Worm (Caenorhabditis elegans): ENCODE measurements around the gene W02D7.4.
A peak's percentile ranks its signal among the peaks of the same experiment; 100 is the strongest.

W02D7.4 gene

DNA sequence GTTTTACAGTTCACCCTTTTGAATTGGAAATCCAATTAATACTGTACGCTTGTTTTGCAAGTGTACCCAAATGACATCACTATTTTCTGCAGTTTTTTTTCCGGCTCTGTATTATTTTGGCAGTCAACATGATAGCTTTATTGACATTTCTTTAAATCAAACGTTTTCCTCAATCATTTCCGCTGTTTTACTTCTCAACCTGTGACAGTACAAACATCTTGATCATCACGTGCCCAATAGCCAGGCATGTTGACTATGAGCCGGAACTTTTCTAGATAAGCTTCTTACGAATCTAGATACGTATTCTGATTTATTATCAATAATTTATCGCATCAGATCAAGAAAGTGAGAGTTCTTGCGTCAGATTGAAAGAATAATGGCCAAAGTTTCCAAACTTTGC, 27.5 kb downstream of the W02D7.4 start (continued):
- TF ChIP-seq nhr-6 (tag; optimal IDR thresholded peaks at IDR 0.05) = no peak
- TF ChIP-seq skn-1 (tag; optimal IDR thresholded peaks at IDR 0.05) = no peak
- peak; percentile 75 for TF ChIP-seq hlh-11 (tag; optimal IDR thresholded peaks at IDR 0.05)
- TF ChIP-seq hlh-30 (tag; optimal IDR thresholded peaks at IDR 0.05; ENCODE audit: insufficient read depth) = peak; percentile 47
- peak; percentile 84 for TF ChIP-seq lin-1 (GFP tag; IDR thresholded peaks at IDR 0.05)
- no peak for TF ChIP-seq arid-1 (GFP tag; conservative IDR thresholded peaks at IDR 0.05)
- no peak for TF ChIP-seq lim-7 (GFP tag; IDR thresholded peaks at IDR 0.05)
- peak; percentile 53 for TF ChIP-seq nhr-102 (tag; optimal IDR thresholded peaks at IDR 0.05)
- no peak for TF ChIP-seq Y5F2A.4 (GFP tag; optimal IDR thresholded peaks at IDR 0.05)
- TF ChIP-seq dve-1 (tag; optimal IDR thresholded peaks at IDR 0.05; ENCODE audit: insufficient read depth) = peak; percentile 87
- TF ChIP-seq hif-1 (tag; optimal IDR thresholded peaks at IDR 0.05) = peak in 1 of 2 experiments; percentile 19

DNA sequence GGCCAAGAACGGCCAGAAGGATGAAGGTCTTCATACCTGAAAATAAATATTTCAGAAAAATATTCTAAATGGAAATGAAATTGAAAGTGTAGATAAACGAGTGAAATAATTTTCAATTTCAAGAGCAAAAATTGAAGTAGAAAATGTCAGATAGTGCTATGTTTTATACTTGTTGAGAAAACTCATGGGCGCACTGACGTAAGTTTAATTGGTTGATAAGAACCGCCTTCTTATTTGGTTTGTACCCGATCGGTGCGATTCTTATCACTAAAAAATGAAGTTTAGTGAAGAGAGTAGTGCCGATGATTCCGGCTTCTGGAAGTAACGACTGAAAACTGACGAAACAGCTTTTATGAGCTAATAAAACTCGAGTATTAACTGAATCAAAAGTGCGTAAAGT, 28.5 kb downstream of the W02D7.4 start, which contains the start of the genes asp-6 and asp-12:
asp-6 (minus strand) TSS at position 36 of the 400 bp plus-strand sequence.
asp-12 (plus strand) TSS at position 309 of the 400 bp plus-strand sequence.
- TF ChIP-seq ZK546.5 (tag; optimal IDR thresholded peaks at IDR 0.05) (no peak), mdt-29 (GFP tag; IDR thresholded peaks at IDR 0.05) (peak; percentile 28; the same call in 1 of the 2 replicates), unc-39 (tag; optimal IDR thresholded peaks at IDR 0.05) (no peak), skn-1 (tag; optimal IDR thresholded peaks at IDR 0.05) (no peak), lin-15B (tag; optimal IDR thresholded peaks at IDR 0.05) (no peak), spr-3 (GFP tag; optimal IDR thresholded peaks at IDR 0.05) (no peak), nhr-77 (tag; optimal IDR thresholded peaks at IDR 0.05) (peak; percentile 78), php-3 (GFP tag; IDR thresholded peaks at IDR 0.05) (peak; percentile 80), zag-1 (tag; optimal IDR thresholded peaks at IDR 0.05) (no peak), nhr-41 (GFP tag; IDR thresholded peaks at IDR 0.05) (no peak), dmd-8 (GFP tag; IDR thresholded peaks at IDR 0.05) (no peak), set-16 (GFP tag; IDR thresholded peaks at IDR 0.05) (no peak), F44E2.7 (GFP tag; IDR thresholded peaks at IDR 0.05) (no peak), hlh-30 (tag; optimal IDR thresholded peaks at IDR 0.05; ENCODE audit: insufficient read depth) (no peak), dmd-6 (GFP tag; IDR thresholded peaks at IDR 0.05) (peak; percentile 84), mxl-3 (GFP tag; optimal IDR thresholded peaks at IDR 0.05) (no peak), nhr-28 (tag; optimal IDR thresholded peaks at IDR 0.05) (peak; percentile 80), zip-11 (GFP tag; IDR thresholded peaks at IDR 0.05) (no peak), F37D6.2 (tag; optimal IDR thresholded peaks at IDR 0.05) (no peak), duxl-1 (tag; optimal IDR thresholded peaks at IDR 0.05; ENCODE audit: poor library complexity) (no peak), fos-1 (tag; optimal IDR thresholded peaks at IDR 0.05) (no peak), zfp-2 (tag; optimal IDR thresholded peaks at IDR 0.05) (no peak), Y75B8A.6 (GFP tag; IDR thresholded peaks at IDR 0.05) (0 out of 2 replicates have a peak, but pooled peaks have one; percentile 6), spr-1 (tag; optimal IDR thresholded peaks at IDR 0.05) (no peak), mes-2 (tag; optimal IDR thresholded peaks at IDR 0.05; ENCODE audit: poor library complexity, severe bottlenecking) (peak; percentile 28), cey-2 (tag; optimal IDR thresholded peaks at IDR 0.05; ENCODE audit: borderline replicate concordance, insufficient read depth) (no peak), ceh-32 (tag; optimal IDR thresholded peaks at IDR 0.05; ENCODE audit: poor library complexity) (no peak), lin-39 (tag; optimal IDR thresholded peaks at IDR 0.05) (no peak), daf-16 (GFP tag; optimal IDR thresholded peaks at IDR 0.05) (no peak), daf-16 (tag; optimal IDR thresholded peaks at IDR 0.05) (peak; percentile 64), egl-43 (GFP tag; IDR thresholded peaks at IDR 0.05) (no peak), saeg-2 (GFP tag; IDR thresholded peaks at IDR 0.05) (no peak), ceh-28 (tag; optimal IDR thresholded peaks at IDR 0.05) (no peak), vab-7 (GFP tag; IDR thresholded peaks at IDR 0.05) (no peak), snpc-4 (tag; optimal IDR thresholded peaks at IDR 0.05) (no peak), ZK337.2 (GFP tag; IDR thresholded peaks at IDR 0.05) (no peak), ceh-20 (GFP tag; IDR thresholded peaks at IDR 0.05) (no peak), Y48G9A.11 (GFP tag; IDR thresholded peaks at IDR 0.05) (no peak), snpc-1.2 (GFP tag; IDR thresholded peaks at IDR 0.05) (no peak), ceh-44 (GFP tag; IDR thresholded peaks at IDR 0.05) (no peak), pqm-1 (tag; optimal IDR thresholded peaks at IDR 0.05) (peak; percentile 59), hlh-11 (tag; optimal IDR thresholded peaks at IDR 0.05) (peak; percentile 69)
